Fruit fly (Drosophila melanogaster) whole organism, embryonic: ENCODE results near the gene CG32681.
A peak's percentile ranks its signal among the peaks of the same experiment; 100 is the strongest.

ENCODE experiments used
- Ada2b ChIP-seq: fragments of 200-800 bp; sonication (Bioruptor generic); IDR thresholded peaks from 2 replicates; pipeline ENCODE4 v1.3.6; 2022; ENCODE audit warnings: missing biosample characterization, missing genetic modification characterization
- Atf6 ChIP-seq: fragments of 200-800 bp; sonication (Bioruptor generic); IDR thresholded peaks from 2 replicates; pipeline ENCODE4 v1.3.6; 2022; ENCODE audit warnings: missing biosample characterization, missing genetic modification characterization
- Bdp1 ChIP-seq: fragments of 200-800 bp; sonication (Bioruptor generic); optimal IDR thresholded peaks from 3 replicates; lab custom pipeline; 2016; ENCODE audit warnings: missing biosample characterization, missing genetic modification characterization
- BtbVII ChIP-seq: fragments of 200-800 bp; sonication (Bioruptor generic); optimal IDR thresholded peaks from 3 replicates; lab custom pipeline; 2017; ENCODE audit warnings: missing biosample characterization, mild to moderate bottlenecking, missing genetic modification characterization
- C15 ChIP-seq: fragments of 200-800 bp; sonication (Bioruptor generic); IDR thresholded peaks from 3 replicates; pipeline ENCODE4 v1.3.6; 2022; ENCODE audit warnings: missing biosample characterization, missing genetic modification characterization
- CG1024 ChIP-seq: fragments of 200-800 bp; sonication (Bioruptor generic); IDR thresholded peaks from 2 replicates; pipeline ENCODE4 v1.3.6; 2022; ENCODE audit warnings: missing biosample characterization, missing genetic modification characterization
- CG10366 ChIP-seq: fragments of 200-800 bp; sonication (Bioruptor generic); IDR thresholded peaks from 2 replicates; pipeline ENCODE4 v1.3.6; 2022; ENCODE audit warnings: missing biosample characterization, missing genetic modification characterization
- CG10462 ChIP-seq: fragments of 200-800 bp; sonication (Bioruptor generic); optimal IDR thresholded peaks from 2 replicates; lab custom pipeline; 2016; ENCODE audit warnings: missing biosample characterization, missing genetic modification characterization
- CG11093 ChIP-seq: fragments of 200-800 bp; sonication (Bioruptor generic); IDR thresholded peaks from 3 replicates; pipeline ENCODE4 v1.3.6; 2022; ENCODE audit warnings: missing biosample characterization, missing genetic modification characterization
- CG11398 ChIP-seq: fragments of 200-800 bp; sonication (Bioruptor generic); optimal IDR thresholded peaks from 2 replicates; lab custom pipeline; 2016; ENCODE audit warnings: missing biosample characterization, missing genetic modification characterization
- CG13296 ChIP-seq: fragments of 200-800 bp; sonication (Bioruptor generic); optimal IDR thresholded peaks from 3 replicates; lab custom pipeline; 2018; ENCODE audit warnings: missing biosample characterization, mild to moderate bottlenecking, missing genetic modification characterization
- CG13424 ChIP-seq: fragments of 200-800 bp; sonication (Bioruptor generic); optimal IDR thresholded peaks from 2 replicates; lab custom pipeline; 2019; ENCODE audit warnings: missing biosample characterization, mild to moderate bottlenecking, missing genetic modification characterization, moderate library complexity
- CG14014 ChIP-seq: fragments of 200-800 bp; sonication (Bioruptor generic); IDR thresholded peaks from 2 replicates; pipeline ENCODE4 v1.3.6; 2022; ENCODE audit warnings: missing biosample characterization, missing genetic modification characterization
- CG16815 ChIP-seq: fragments of 200-800 bp; sonication (Bioruptor generic); optimal IDR thresholded peaks from 3 replicates; lab custom pipeline; 2017; ENCODE audit warnings: missing biosample characterization, mild to moderate bottlenecking, missing genetic modification characterization
- CG17802 ChIP-seq: fragments of 200-800 bp; sonication (Bioruptor generic); optimal IDR thresholded peaks from 2 replicates; lab custom pipeline; 2018; ENCODE audit warnings: missing biosample characterization, mild to moderate bottlenecking, missing genetic modification characterization, moderate library complexity
- CG31224 ChIP-seq: fragments of 200-800 bp; sonication (Bioruptor generic); IDR thresholded peaks from 2 replicates; pipeline ENCODE4 v1.3.6; 2022; ENCODE audit warnings: missing biosample characterization, missing genetic modification characterization
- CG3163 ChIP-seq: fragments of 200-800 bp; sonication (Bioruptor generic); optimal IDR thresholded peaks from 3 replicates; lab custom pipeline; 2016; ENCODE audit warnings: missing biosample characterization, missing genetic modification characterization
- CG33213 ChIP-seq: fragments of 200-800 bp; sonication (Bioruptor generic); optimal IDR thresholded peaks from 3 replicates; lab custom pipeline; 2016; ENCODE audit warnings: missing biosample characterization, missing genetic modification characterization
- CG3726 ChIP-seq: fragments of 200-800 bp; sonication (Bioruptor generic); IDR thresholded peaks from 3 replicates; pipeline ENCODE4, ENCODE4 v1.3.6; 2022; ENCODE audit warnings: missing biosample characterization, missing genetic modification characterization
- CG8924 ChIP-seq: fragments of 200-800 bp; optimal IDR thresholded peaks from 3 replicates; lab custom pipeline; 2019; ENCODE audit warnings: missing biosample characterization, mild to moderate bottlenecking, missing genetic modification characterization, moderate library complexity
- CHES-1-like ChIP-seq: fragments of 200-800 bp; sonication (Bioruptor generic); optimal IDR thresholded peaks from 2 replicates; lab custom pipeline; 2016; ENCODE audit warnings: missing biosample characterization, missing genetic modification characterization
- Dip2 ChIP-seq: fragments of 200-800 bp; sonication (Bioruptor generic); IDR thresholded peaks from 2 replicates; pipeline ENCODE4 v1.3.6; 2022; ENCODE audit warnings: missing biosample characterization, missing genetic modification characterization
- ERR ChIP-seq: fragments of 200-800 bp; sonication (Bioruptor generic); optimal IDR thresholded peaks from 2 replicates; lab custom pipeline; 2016; ENCODE audit warnings: missing biosample characterization, missing genetic modification characterization
- Gug ChIP-seq: fragments of 200-800 bp; sonication (Bioruptor generic); IDR thresholded peaks from 4 replicates; pipeline ENCODE4 v1.3.6; 2022; ENCODE audit warnings: missing biosample characterization, missing genetic modification characterization
- HLH54F ChIP-seq: fragments of 200-800 bp; sonication (Bioruptor generic); optimal IDR thresholded peaks from 3 replicates; lab custom pipeline; 2016; ENCODE audit warnings: missing biosample characterization, missing genetic modification characterization
- Lpt ChIP-seq: fragments of >200 bp; optimal IDR thresholded peaks from 2 replicates; lab custom pipeline; 2018; ENCODE audit warnings: missing biosample characterization, missing genetic modification characterization
- Med ChIP-seq: fragments of 200-800 bp; sonication (Bioruptor generic); peaks from one replicate; lab custom pipeline; 2016; ENCODE audit warnings: missing biosample characterization, missing genetic modification characterization, mild to moderate bottlenecking, inconsistent platforms, moderate library complexity
- Nf-YA ChIP-seq: fragments of 200-800 bp; sonication (Bioruptor generic); IDR thresholded peaks from 2 replicates; pipeline ENCODE4 v1.3.6; 2022; ENCODE audit warnings: missing biosample characterization, missing genetic modification characterization
- Rfx ChIP-seq: fragments of 200-800 bp; sonication (Bioruptor generic); IDR thresholded peaks from 2 replicates; pipeline ENCODE4 v1.3.6; 2022; ENCODE audit warnings: missing biosample characterization, missing genetic modification characterization
- Ssrp ChIP-seq: fragments of 200-800 bp; sonication (Bioruptor generic); optimal IDR thresholded peaks from 2 replicates; lab custom pipeline; 2018; ENCODE audit warnings: missing biosample characterization, mild to moderate bottlenecking, missing genetic modification characterization, moderate library complexity
- Trl ChIP-seq, 3 experiments: fragments of >200 bp in 2 of 3; fragments of 200-800 bp in 1 of 3; sonication (Bioruptor generic) in 1 of 3; optimal IDR thresholded peaks; 2 replicates in 1 of 3; 3 replicates in 2 of 3; lab custom pipeline; 2016 to 2017; ENCODE audit warnings: missing biosample characterization in 1 of 3, missing genetic modification characterization in 1 of 3
- croc ChIP-seq: fragments of 200-800 bp; sonication (Bioruptor generic); conservative IDR thresholded peaks from 3 replicates; pipeline ENCODE4 v1.3.6; 2022; ENCODE audit warnings: missing biosample characterization, missing genetic modification characterization
- dan ChIP-seq: fragments of 200-800 bp; sonication (Bioruptor generic); IDR thresholded peaks from 2 replicates; pipeline ENCODE4 v1.3.6; 2022; ENCODE audit warnings: missing biosample characterization, missing genetic modification characterization
- dati ChIP-seq: fragments of 200-800 bp; sonication (Bioruptor generic); IDR thresholded peaks from 2 replicates; pipeline ENCODE4 v1.3.6; 2022; ENCODE audit warnings: missing biosample characterization, missing genetic modification characterization
- dmrt11E ChIP-seq: fragments of 200-800 bp; sonication (Bioruptor generic); optimal IDR thresholded peaks from 3 replicates; lab custom pipeline; 2018; ENCODE audit warnings: missing biosample characterization, mild to moderate bottlenecking, missing genetic modification characterization, moderate library complexity
- gcm ChIP-seq: fragments of 200-800 bp; sonication (Bioruptor generic); optimal IDR thresholded peaks from 2 replicates; lab custom pipeline; 2019; ENCODE audit warnings: missing biosample characterization, mild to moderate bottlenecking, missing genetic modification characterization, moderate library complexity
- lilli ChIP-seq: fragments of 200-800 bp; sonication (Bioruptor generic); optimal IDR thresholded peaks from 3 replicates; lab custom pipeline; 2016; ENCODE audit warnings: missing biosample characterization, missing genetic modification characterization
- mirr ChIP-seq: fragments of 200-800 bp; sonication (Bioruptor generic); optimal IDR thresholded peaks from 3 replicates; lab custom pipeline; 2018; ENCODE audit warnings: missing biosample characterization, mild to moderate bottlenecking, missing genetic modification characterization
- nerfin-2 ChIP-seq: fragments of 200-800 bp; sonication (Bioruptor generic); IDR thresholded peaks from 2 replicates; pipeline ENCODE4 v1.3.6; 2022; ENCODE audit warnings: missing biosample characterization, missing genetic modification characterization; ENCODE audit not compliant: partially characterized antibody
- oc ChIP-seq: fragments of 200-800 bp; sonication (Bioruptor generic); optimal IDR thresholded peaks from 2 replicates; lab custom pipeline; 2018; ENCODE audit warnings: missing biosample characterization, mild to moderate bottlenecking, missing genetic modification characterization, moderate library complexity
- peb ChIP-seq: fragments of 200-800 bp; sonication (Bioruptor generic); IDR thresholded peaks from 2 replicates; pipeline ENCODE4 v1.3.6; 2022; ENCODE audit warnings: missing biosample characterization, missing genetic modification characterization
- schlank ChIP-seq: fragments of 200-800 bp; sonication (Bioruptor generic); optimal IDR thresholded peaks from 2 replicates; lab custom pipeline; 2018; ENCODE audit warnings: missing biosample characterization, mild to moderate bottlenecking, missing genetic modification characterization
- sens-2 ChIP-seq: fragments of 200-800 bp; sonication (Bioruptor generic); IDR thresholded peaks from 2 replicates; pipeline ENCODE4 v1.3.6; 2022; ENCODE audit warnings: missing biosample characterization, missing genetic modification characterization
- sisA ChIP-seq: fragments of 200-800 bp; sonication (Bioruptor generic); IDR thresholded peaks from 2 replicates; pipeline ENCODE4 v1.3.6; 2022; ENCODE audit warnings: missing biosample characterization, missing genetic modification characterization
- stc ChIP-seq: fragments of 200-800 bp; sonication (Bioruptor generic); IDR thresholded peaks from 2 replicates; pipeline ENCODE4 v1.3.6; 2022; ENCODE audit warnings: missing biosample characterization, missing genetic modification characterization
- stwl ChIP-seq: fragments of 200-800 bp; sonication (Bioruptor generic); optimal IDR thresholded peaks from 3 replicates; lab custom pipeline; 2018; ENCODE audit warnings: missing biosample characterization, mild to moderate bottlenecking, missing genetic modification characterization, moderate library complexity
- ttk ChIP-seq: fragments of 200-800 bp; sonication (Bioruptor generic); IDR thresholded peaks from 2 replicates; pipeline ENCODE4 v2.1.2; 2022; ENCODE audit warnings: missing biosample characterization, missing genetic modification characterization
- tup ChIP-seq: fragments of 200-800 bp; sonication (Bioruptor generic); optimal IDR thresholded peaks from 2 replicates; lab custom pipeline; 2016; ENCODE audit warnings: missing biosample characterization, mild to moderate bottlenecking, missing genetic modification characterization, moderate library complexity
- twi ChIP-seq: fragments of 200-800 bp; optimal IDR thresholded peaks from 2 replicates; lab custom pipeline; 2019; ENCODE audit warnings: missing biosample characterization, mild to moderate bottlenecking, missing genetic modification characterization, moderate library complexity
- unpg ChIP-seq: fragments of 200-800 bp; sonication (Bioruptor generic); optimal IDR thresholded peaks from 3 replicates; lab custom pipeline; 2018; ENCODE audit warnings: missing biosample characterization, mild to moderate bottlenecking, missing genetic modification characterization, moderate library complexity
- wek ChIP-seq: fragments of 200-800 bp; sonication (Bioruptor generic); optimal IDR thresholded peaks from 3 replicates; lab custom pipeline; 2018; ENCODE audit warnings: missing biosample characterization, mild to moderate bottlenecking, missing genetic modification characterization, moderate library complexity
- zen2 ChIP-seq: fragments of 200-800 bp; sonication (Bioruptor generic); IDR thresholded peaks from 3 replicates; pipeline ENCODE4 v1.3.6; 2022; ENCODE audit warnings: missing biosample characterization, missing genetic modification characterization; ENCODE audit not compliant: partially characterized antibody

Gene CG32681

dm6 chrX:10329659-10330289, 51.4 kb downstream of the CG32681 start, which contains the start of gene Gip (continued):
- TF ChIP-seq BtbVII (no peak), dan (GFP tag; lab: Robert Waterston, UW) (no peak), CG3726 (GFP tag; lab: Robert Waterston, UW) (no peak), gcm (no peak), sisA (GFP tag; lab: Robert Waterston, UW) (no peak), dmrt11E (no peak), peb (GFP tag; lab: Robert Waterston, UW) (no peak), Gug (GFP tag; lab: Robert Waterston, UW) (no peak), CG11093 (no peak), dati (GFP tag; lab: Robert Waterston, UW) (no peak), zen2 (GFP tag; lab: Robert Waterston, UW) (no peak), sens-2 (no peak), CHES-1-like (no peak), Rfx (GFP tag; lab: Robert Waterston, UW) (peak; percentile 19; the same call in 1 of the 2 replicates), Med (GFP tag; lab: Kevin White, UChicago) (peak; percentile 78), CG3163 (GFP tag; lab: Kevin White, UChicago) (no peak), CG16815 (no peak), stwl (tag; lab: Kevin White, UChicago) (no peak), CG13424 (tag; lab: Kevin White, UChicago) (no peak), CG33213 (GFP tag; lab: Kevin White, UChicago) (no peak), CG11398 (GFP tag; lab: Kevin White, UChicago) (no peak), CG10462 (GFP tag; lab: Kevin White, UChicago) (no peak), Nf-YA (GFP tag; lab: Robert Waterston, UW) (no peak), twi (tag; lab: Kevin White, UChicago) (no peak), CG10366 (GFP tag; lab: Robert Waterston, UW) (no peak), tup (GFP tag; lab: Kevin White, UChicago) (no peak), lilli (peak; percentile 26), Bdp1 (GFP tag; lab: Kevin White, UChicago) (no peak), CG31224 (GFP tag; lab: Robert Waterston, UW) (no peak), oc (tag; lab: Kevin White, UChicago) (peak; percentile 10), wek (GFP tag; lab: Kevin White, UChicago) (no peak), schlank (tag; lab: Kevin White, UChicago) (no peak), nerfin-2 (GFP tag; lab: Robert Waterston, UW) (no peak), unpg (no peak), CG1024 (GFP tag; lab: Robert Waterston, UW) (no peak), Dip2 (GFP tag; lab: Robert Waterston, UW) (no peak), stc (GFP tag; lab: Robert Waterston, UW) (no peak), HLH54F (GFP tag; lab: Kevin White, UChicago) (no peak), Ada2b (GFP tag; lab: Robert Waterston, UW) (no peak), Ssrp (tag; lab: Kevin White, UChicago) (no peak), CG13296 (no peak), CG8924 (no peak), Trl (optimal IDR thresholded peaks at IDR 0.05; lab: Kevin White, UChicago) (no peak), Trl (GFP tag; optimal IDR thresholded peaks at IDR 0.05; lab: Kevin White, UChicago) (no peak), mirr (GFP tag; lab: Kevin White, UChicago) (peak; percentile 34), Lpt (GFP tag; lab: Kevin White, UChicago) (no peak), ttk (GFP tag; lab: Robert Waterston, UW) (no peak), Atf6 (GFP tag; lab: Robert Waterston, UW) (no peak), CG14014 (GFP tag; lab: Robert Waterston, UW) (no peak), ERR (GFP tag; lab: Kevin White, UChicago) (peak; percentile 14), CG17802 (tag; lab: Kevin White, UChicago) (no peak), C15 (GFP tag; lab: Robert Waterston, UW) (no peak), croc (GFP tag; lab: Robert Waterston, UW) (no peak)
